Worm (Caenorhabditis elegans): ENCODE data around the gene pisy-1.
"Not testable (repeated sequence)": the region's sequence is repeated elsewhere in the genome, so short reads cannot be mapped to it uniquely, and the experiment has no call there.

Gene pisy-1

DNA sequence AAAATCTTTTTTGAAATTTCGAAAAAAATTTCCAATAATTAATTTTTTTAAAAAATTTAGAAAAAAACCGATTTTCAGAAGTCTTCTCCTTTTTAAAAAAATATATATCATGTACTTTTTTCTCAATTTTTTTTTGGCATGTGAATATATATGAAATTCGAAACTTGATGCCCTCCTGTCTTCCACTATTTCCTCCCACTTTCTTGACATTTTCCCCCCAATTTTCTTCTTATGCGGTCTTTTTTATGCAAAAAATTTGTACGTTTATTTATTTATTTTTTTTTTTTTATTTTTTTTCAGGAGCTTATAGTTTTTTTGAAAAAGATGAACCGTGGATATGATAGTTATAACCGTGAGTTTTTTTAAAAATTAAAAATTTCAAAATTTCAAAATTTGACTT, 22.4 kb upstream of the pisy-1 start, which contains the start of gene cnp-2:
cnp-2 (plus strand) TSS at position 301 of the 400 bp plus-strand sequence.
- no peak for TF ChIP-seq K02D7.2 (tag; optimal IDR thresholded peaks at IDR 0.05)
- no peak for TF ChIP-seq zip-5 (tag; optimal IDR thresholded peaks at IDR 0.05)
- no peak for TF ChIP-seq nhr-232 (tag; optimal IDR thresholded peaks at IDR 0.05)
- TF ChIP-seq C38D4.7 (GFP tag; optimal IDR thresholded peaks at IDR 0.05): no peak
- TF ChIP-seq tbx-7 (tag; optimal IDR thresholded peaks at IDR 0.05): no peak
- no peak for TF ChIP-seq hlh-13 (GFP tag; optimal IDR thresholded peaks at IDR 0.05)

DNA sequence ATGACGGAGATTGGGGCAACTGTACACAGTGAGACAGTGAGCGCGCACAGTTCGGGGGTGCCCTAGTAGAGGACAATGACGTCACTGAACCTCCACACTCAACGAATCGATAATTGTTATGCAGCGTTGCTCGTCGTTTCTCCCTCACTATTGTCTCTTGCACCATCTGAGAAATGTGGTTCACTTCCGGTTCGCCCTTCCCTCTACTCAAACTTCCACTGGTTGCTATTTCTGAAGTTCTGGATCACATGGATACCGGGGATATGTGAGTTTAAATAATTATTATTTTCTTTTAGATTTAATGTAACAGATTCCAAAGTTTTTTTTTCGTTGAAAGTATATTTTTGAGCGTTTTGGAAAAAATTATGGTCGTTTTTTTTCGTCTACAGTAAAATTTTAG, 18.0 kb upstream of the pisy-1 start, which contains the start of the genes Y46G5A.7 and Y46G5A.8:
Y46G5A.7 (minus strand) TSS at position 153 of the 400 bp plus-strand sequence.
Y46G5A.8 (plus strand) TSS at position 159 of the 400 bp plus-strand sequence.
- no peak for TF ChIP-seq gmeb-2 (tag; optimal IDR thresholded peaks at IDR 0.05)
- TF ChIP-seq nfya-1 (tag; optimal IDR thresholded peaks at IDR 0.05): no peak
- TF ChIP-seq lin-11 (tag; optimal IDR thresholded peaks at IDR 0.05): no peak
- no peak for TF ChIP-seq zip-5 (tag; optimal IDR thresholded peaks at IDR 0.05)
- TF ChIP-seq nhr-232 (tag; optimal IDR thresholded peaks at IDR 0.05): no peak
- TF ChIP-seq sox-4 (tag; optimal IDR thresholded peaks at IDR 0.05): no peak
- TF ChIP-seq pros-1 (tag; optimal IDR thresholded peaks at IDR 0.05): no peak
- TF ChIP-seq pha-4 (tag; optimal IDR thresholded peaks at IDR 0.05): no peak
- no peak for TF ChIP-seq tbx-7 (tag; optimal IDR thresholded peaks at IDR 0.05)
- no peak for TF ChIP-seq sox-2 (GFP tag; IDR thresholded peaks at IDR 0.05)
- TF ChIP-seq ceh-45 (GFP tag; IDR thresholded peaks at IDR 0.05): no peak
- TF ChIP-seq hlh-8 (tag; optimal IDR thresholded peaks at IDR 0.05): no peak
- TF ChIP-seq odd-2 (tag; optimal IDR thresholded peaks at IDR 0.05): no peak
- TF ChIP-seq pag-3 (tag; optimal IDR thresholded peaks at IDR 0.05; ENCODE audit: borderline replicate concordance): no peak
- TF ChIP-seq mec-3 (tag; optimal IDR thresholded peaks at IDR 0.05; ENCODE audit: borderline replicate concordance): no peak
- no peak for TF ChIP-seq npax-4 (tag; optimal IDR thresholded peaks at IDR 0.05)
- no peak for TF ChIP-seq ceh-14 (tag; optimal IDR thresholded peaks at IDR 0.05)
- no peak for TF ChIP-seq ceh-31 (tag; optimal IDR thresholded peaks at IDR 0.05)
- TF ChIP-seq pat-9 (tag; optimal IDR thresholded peaks at IDR 0.05): no peak
- TF ChIP-seq ahr-1 (tag; optimal IDR thresholded peaks at IDR 0.05): no peak

DNA sequence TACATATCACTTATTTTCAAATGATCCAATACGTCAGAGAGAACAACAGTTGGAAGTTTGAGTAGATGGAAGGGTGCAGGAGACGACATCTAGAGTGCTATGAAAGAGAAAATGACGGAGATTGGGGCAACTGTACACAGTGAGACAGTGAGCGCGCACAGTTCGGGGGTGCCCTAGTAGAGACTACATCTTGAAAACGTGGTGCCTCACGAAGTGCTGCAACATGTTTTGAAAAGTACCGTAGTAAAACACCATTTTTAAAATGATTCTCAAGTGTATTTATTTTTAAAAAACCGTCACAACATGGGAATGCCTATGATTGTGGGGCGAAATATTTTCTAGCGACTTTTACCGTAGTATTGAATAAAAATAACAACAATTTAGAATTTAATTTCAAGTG, 15.6 kb upstream of the pisy-1 start, which contains the start of gene Y46G5A.39:
Y46G5A.39 (minus strand) TSS at position 101 of the 400 bp plus-strand sequence.
- TF ChIP-seq ceh-31, pha-2, pha-4 (tag; optimal IDR thresholded peaks at IDR 0.05): not testable (repeated sequence)

DNA sequence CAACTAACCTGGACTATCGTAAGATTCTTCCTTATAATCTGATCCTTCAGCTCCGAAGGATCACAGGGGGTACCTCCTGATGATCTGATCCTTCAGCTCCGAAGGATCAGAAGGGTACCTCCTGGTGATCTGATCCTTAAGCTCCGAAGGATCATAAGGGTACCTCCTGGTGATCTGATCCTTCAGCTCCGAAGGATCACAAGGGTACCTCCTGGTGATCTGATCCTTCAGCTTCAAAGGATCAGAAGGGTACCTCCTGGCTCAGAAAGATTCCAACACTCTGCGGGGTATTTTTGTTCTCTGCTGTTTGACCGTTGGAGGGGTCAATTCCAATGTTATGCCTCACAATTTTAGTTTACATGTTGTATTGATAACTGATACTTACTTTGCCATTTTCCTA, 11.6 kb upstream of the pisy-1 start:
- 0 out of 2 replicates have a peak, but pooled peaks have one; percentile 4 for TF ChIP-seq unc-3 (GFP tag; conservative IDR thresholded peaks at IDR 0.05)
- TF ChIP-seq unc-3 (tag; optimal IDR thresholded peaks at IDR 0.05): not testable (repeated sequence)

DNA sequence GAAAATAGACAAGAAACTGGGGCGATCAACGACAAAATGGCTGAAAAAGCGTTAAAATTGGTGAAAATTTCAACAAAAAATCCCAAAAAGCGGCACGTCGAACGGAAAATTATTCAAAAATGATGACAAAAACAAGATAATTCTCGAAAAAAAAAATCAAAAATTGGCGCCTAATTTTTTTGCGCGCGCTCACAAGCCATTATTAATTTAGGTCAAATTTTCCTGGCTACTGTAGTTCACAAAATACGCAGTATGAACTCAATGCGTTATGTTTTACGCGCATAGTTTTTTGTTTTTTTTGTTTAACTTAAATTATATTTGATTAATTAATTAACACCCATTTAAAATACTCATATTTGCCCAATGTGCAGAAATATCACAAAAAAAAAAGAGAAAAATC, 1.2 kb upstream of the pisy-1 start:
- TF ChIP-seq pha-2 (tag; optimal IDR thresholded peaks at IDR 0.05): no peak

DNA sequence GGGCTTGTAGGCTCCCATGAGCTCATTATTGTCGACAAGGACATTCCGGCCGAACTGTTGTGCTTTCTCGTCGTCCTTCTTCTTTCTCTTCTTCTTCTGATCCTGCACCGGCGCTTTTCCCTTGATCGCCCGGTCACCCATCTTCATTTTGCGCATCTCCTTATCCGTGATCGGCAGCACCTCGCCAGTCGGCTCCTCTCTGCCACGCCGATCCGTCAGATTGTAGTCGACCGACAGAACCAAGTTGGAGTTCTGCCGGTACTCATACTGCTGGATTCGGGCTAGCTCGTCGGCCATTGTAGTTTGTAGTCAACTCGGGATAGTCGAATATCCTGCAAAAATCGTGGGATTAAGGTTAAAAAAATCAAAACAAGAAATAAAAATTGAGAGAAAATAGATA, 1.6 kb downstream of the pisy-1 start, which contains the start of gene snrp-200:
snrp-200 (minus strand) TSS at position 332 of the 400 bp plus-strand sequence.
- TF ChIP-seq sox-4 (tag; optimal IDR thresholded peaks at IDR 0.05) (no peak), tbx-7 (tag; optimal IDR thresholded peaks at IDR 0.05) (no peak), sox-2 (GFP tag; IDR thresholded peaks at IDR 0.05) (no peak), C08G9.2 (tag; optimal IDR thresholded peaks at IDR 0.05) (no peak)

DNA sequence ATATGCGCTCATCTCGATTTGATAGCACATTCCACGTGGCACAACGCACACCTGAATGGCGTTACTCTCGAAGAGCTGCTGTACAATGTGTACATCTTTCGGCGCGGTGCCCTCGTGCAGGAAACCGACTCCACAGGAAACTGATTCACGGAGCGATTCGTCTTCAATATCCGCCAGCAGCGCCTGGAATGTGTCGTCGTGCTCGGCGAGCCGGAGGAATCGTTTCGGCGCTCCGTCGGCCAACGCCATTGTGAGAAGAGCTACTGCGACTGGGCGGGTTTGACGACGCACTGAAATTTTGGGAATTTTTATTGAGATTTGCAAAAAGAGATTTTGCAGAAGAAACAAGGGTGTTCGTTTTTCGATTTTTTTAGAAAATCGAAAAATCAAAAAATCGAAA, 8.2 kb downstream of the pisy-1 start:
- no peak for TF ChIP-seq mec-3 (tag; optimal IDR thresholded peaks at IDR 0.05; ENCODE audit: borderline replicate concordance)
